Worm (Caenorhabditis elegans): ENCODE data around the gene T20F7.3.

ce11 chrX:16868931-16869330 is 8.7 kb downstream of the T20F7.3 start, which contains the start of gene aakg-2:
- TF ChIP-seq ztf-29 (GFP tag; IDR thresholded peaks at IDR 0.05), result no peak
- no peak for TF ChIP-seq ztf-23 (GFP tag; IDR thresholded peaks at IDR 0.05)

Measured in whole organism, midembryonic.